Worm (Caenorhabditis elegans) whole organism, late embryonic: ENCODE results near the gene B0244.5.

Experiments
- elt-4 ChIP-seq: sonication (generic microtip); optimal IDR thresholded peaks from 2 replicates; lab custom pipeline; 2016; ENCODE audit warnings: missing genetic modification characterization, missing compliant biosample characterization
- fkh-10 ChIP-seq: fragments of 150-350 bp; optimal IDR thresholded peaks from 2 replicates; lab custom pipeline; 2014; ENCODE audit warnings: missing biosample characterization, missing genetic modification reagents, missing genetic modification characterization
- gmeb-2 ChIP-seq: sonication (generic microtip); optimal IDR thresholded peaks from 2 replicates; lab custom pipeline; 2016; ENCODE audit warnings: missing genetic modification characterization, inconsistent platforms, missing compliant biosample characterization
- hlh-15 ChIP-seq: sonication (generic microtip); optimal IDR thresholded peaks from 2 replicates; lab custom pipeline; 2016; ENCODE audit warnings: missing genetic modification characterization, missing compliant biosample characterization
- tbx-2 ChIP-seq: sonication (generic microtip); optimal IDR thresholded peaks from 2 replicates; lab custom pipeline; 2016; ENCODE audit warnings: missing genetic modification characterization, missing compliant biosample characterization

DNA sequence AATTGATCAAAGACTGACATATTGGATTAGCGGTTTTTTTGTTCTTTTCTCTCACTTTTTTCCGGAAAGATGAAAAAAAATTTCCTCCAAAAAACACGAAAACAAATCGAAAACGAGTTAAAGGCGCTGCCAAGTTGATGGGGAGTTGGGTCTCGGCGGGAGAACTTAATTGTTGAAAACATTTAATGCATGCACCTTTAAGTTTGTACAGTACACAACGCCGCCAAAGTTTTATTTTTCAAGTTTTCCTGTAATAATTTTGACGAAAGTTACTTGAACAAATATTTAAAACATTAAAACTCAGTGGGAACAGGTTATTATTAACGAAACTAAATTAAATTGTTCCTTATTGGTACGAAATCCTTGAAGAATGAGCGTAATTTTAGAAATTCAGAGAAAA, 43.2 kb upstream of the B0244.5 start:
- no peak for TF ChIP-seq tbx-2 (tag; lab: Kevin White, UChicago)
- TF ChIP-seq elt-4 (tag; lab: Kevin White, UChicago) = no peak
- no peak for TF ChIP-seq hlh-15 (tag; lab: Kevin White, UChicago)
- TF ChIP-seq fkh-10 (GFP tag; lab: Kevin White, UChicago) = no peak
- no peak for TF ChIP-seq gmeb-2 (tag; lab: Kevin White, UChicago)
